Worm (Caenorhabditis elegans) whole organism, L1 larva: Measurements from ENCODE around the gene clec-38.
A peak's percentile ranks its signal among the peaks of the same experiment; 100 is the strongest.

ENCODE experiments used
- C16A3.4 ChIP-seq: fragments of 150-350 bp; optimal IDR thresholded peaks from 2 replicates; lab custom pipeline; 2014; ENCODE audit warnings: missing biosample characterization, missing genetic modification characterization
- C34B4.2 ChIP-seq: sonication (generic microtip); optimal IDR thresholded peaks from 2 replicates; lab custom pipeline; 2017; ENCODE audit warnings: mild to moderate bottlenecking, missing genetic modification characterization, missing compliant biosample characterization
- alr-1 ChIP-seq: fragments of 200-800 bp; sonication (Bioruptor generic); optimal IDR thresholded peaks from 2 replicates; lab custom pipeline; 2018; ENCODE audit warnings: borderline replicate concordance, mild to moderate bottlenecking, missing genetic modification characterization, missing compliant biosample characterization
- aly-2 ChIP-seq: fragments of 150-350 bp; optimal IDR thresholded peaks from 2 replicates; lab custom pipeline; 2014; ENCODE audit warnings: missing biosample characterization, missing genetic modification characterization
- blmp-1 ChIP-seq: fragments of 150-350 bp; optimal IDR thresholded peaks from 2 replicates; lab custom pipeline; 2014; ENCODE audit warnings: missing biosample characterization, missing genetic modification characterization
- ceh-8 ChIP-seq: fragments of 200-800 bp; sonication (Bioruptor generic); optimal IDR thresholded peaks from 2 replicates; lab custom pipeline; 2018; ENCODE audit warnings: mild to moderate bottlenecking, missing genetic modification characterization, moderate library complexity, missing compliant biosample characterization
- ces-1 ChIP-seq: fragments of 150-350 bp; optimal IDR thresholded peaks from 2 replicates; lab custom pipeline; 2014; ENCODE audit warnings: missing biosample characterization, missing genetic modification reagents, missing genetic modification characterization
- dpl-1 ChIP-seq, 3 experiments: fragments of 150-350 bp in 2 of 3; sonication (generic microtip) in 1 of 3; optimal IDR thresholded peaks; 2 replicates each; lab custom pipeline; 2014 to 2017; ENCODE audit warnings: missing biosample characterization in 3 of 3, missing genetic modification characterization in 3 of 3, missing genetic modification reagents in 3 of 3
- dsc-1 ChIP-seq: sonication (generic microtip); optimal IDR thresholded peaks from 2 replicates; lab custom pipeline; 2016; ENCODE audit warnings: mild to moderate bottlenecking, missing genetic modification characterization, missing compliant biosample characterization
- efl-1 ChIP-seq, 4 experiments: fragments of 150-350 bp; optimal IDR thresholded peaks in 3 of 4; peaks in 1 of 4; 1 replicate in 1 of 4; 2 replicates in 3 of 4; lab custom pipeline; 2014; ENCODE audit warnings: missing biosample characterization in 2 of 4, missing genetic modification characterization in 2 of 4, missing genetic modification reagents in 2 of 4
- efl-3 ChIP-seq: fragments of 200-800 bp; sonication (Bioruptor generic); optimal IDR thresholded peaks from 2 replicates; lab custom pipeline; 2018; ENCODE audit warnings: mild to moderate bottlenecking, missing genetic modification characterization, missing compliant biosample characterization
- elt-3 ChIP-seq, 6 experiments: fragments of 150-350 bp in 1 of 6; sonication (generic microtip); optimal IDR thresholded peaks; 2 replicates each; lab custom pipeline; 2017 to 2018; ENCODE audit warnings: missing biosample characterization in 6 of 6, missing genetic modification characterization in 6 of 6, inconsistent platforms in 1 of 6
- fkh-10 ChIP-seq: sonication (generic microtip); optimal IDR thresholded peaks from 2 replicates; lab custom pipeline; 2017; ENCODE audit warnings: missing biosample characterization, missing genetic modification reagents, missing genetic modification characterization
- fkh-8 ChIP-seq: sonication (generic microtip); optimal IDR thresholded peaks from 2 replicates; lab custom pipeline; 2016; ENCODE audit warnings: mild to moderate bottlenecking, missing genetic modification characterization, missing compliant biosample characterization
- grh-1 ChIP-seq: fragments of 200-800 bp; sonication (Bioruptor generic); IDR thresholded peaks from 2 replicates; pipeline ENCODE4 v1.3.6; 2022; ENCODE audit warnings: missing genetic modification reagents, missing genetic modification characterization, missing compliant biosample characterization
- irx-1 ChIP-seq: sonication (generic microtip); optimal IDR thresholded peaks from 2 replicates; lab custom pipeline; 2016; ENCODE audit warnings: missing genetic modification characterization, missing compliant biosample characterization
- lin-14 ChIP-seq: fragments of 200-800 bp; sonication (Bioruptor generic); optimal IDR thresholded peaks from 2 replicates; lab custom pipeline; 2018; ENCODE audit warnings: mild to moderate bottlenecking, missing genetic modification characterization, moderate library complexity, missing compliant biosample characterization
- lin-39 ChIP-seq: fragments of 150-350 bp; optimal IDR thresholded peaks from 2 replicates; lab custom pipeline; 2014; ENCODE audit warnings: missing biosample characterization, missing genetic modification reagents, missing genetic modification characterization
- lir-3 ChIP-seq: sonication (generic microtip); optimal IDR thresholded peaks from 2 replicates; lab custom pipeline; 2016; ENCODE audit warnings: mild to moderate bottlenecking, missing genetic modification characterization, moderate library complexity, missing compliant biosample characterization; ENCODE audit not compliant: poor library complexity
- lsy-2 ChIP-seq, 2 experiments: fragments of 150-350 bp; optimal IDR thresholded peaks; 2 replicates each; lab custom pipeline; 2014; ENCODE audit warnings: missing biosample characterization in 2 of 2, missing genetic modification characterization in 2 of 2
- mef-2 ChIP-seq: fragments of 150-350 bp; optimal IDR thresholded peaks from 2 replicates; lab custom pipeline; 2014; ENCODE audit warnings: missing biosample characterization, missing genetic modification characterization
- mep-1 ChIP-seq: fragments of 150-350 bp; optimal IDR thresholded peaks from 2 replicates; lab custom pipeline; 2014; ENCODE audit warnings: missing biosample characterization, missing genetic modification characterization
- nhr-12 ChIP-seq: sonication (generic microtip); optimal IDR thresholded peaks from 2 replicates; lab custom pipeline; 2017; ENCODE audit warnings: missing biosample characterization, missing genetic modification characterization
- nhr-19 ChIP-seq: fragments of 200-800 bp; sonication (Bioruptor generic); conservative IDR thresholded peaks from 2 replicates; pipeline ENCODE4 v1.3.6; 2022; ENCODE audit warnings: missing genetic modification characterization, missing compliant biosample characterization
- nhr-20 ChIP-seq: sonication (generic microtip); optimal IDR thresholded peaks from 2 replicates; lab custom pipeline; 2016; ENCODE audit warnings: mild to moderate bottlenecking, missing genetic modification characterization, missing compliant biosample characterization
- nhr-71 ChIP-seq: sonication (generic microtip); optimal IDR thresholded peaks from 2 replicates; lab custom pipeline; 2016; ENCODE audit warnings: mild to moderate bottlenecking, missing genetic modification characterization, moderate library complexity, missing compliant biosample characterization
- nhr-85 ChIP-seq: sonication (generic microtip); peaks from one replicate; lab custom pipeline; 2016; ENCODE audit warnings: missing genetic modification characterization, inconsistent platforms, missing compliant biosample characterization
- nhr-90 ChIP-seq: sonication (generic microtip); optimal IDR thresholded peaks from 2 replicates; lab custom pipeline; 2016; ENCODE audit warnings: mild to moderate bottlenecking, missing genetic modification characterization, missing compliant biosample characterization; ENCODE audit not compliant: poor library complexity
- pqm-1 ChIP-seq: sonication (generic microtip); optimal IDR thresholded peaks from 3 replicates; lab custom pipeline; 2017; ENCODE audit warnings: missing biosample characterization, missing genetic modification characterization
- rnt-1 ChIP-seq: sonication (generic microtip); optimal IDR thresholded peaks from 2 replicates; lab custom pipeline; 2016; ENCODE audit warnings: mild to moderate bottlenecking, missing genetic modification characterization, moderate library complexity, missing compliant biosample characterization
- snu-23 ChIP-seq: sonication (generic microtip); optimal IDR thresholded peaks from 2 replicates; lab custom pipeline; 2016; ENCODE audit warnings: missing genetic modification characterization, missing compliant biosample characterization
- swsn-7 ChIP-seq: sonication (generic microtip); optimal IDR thresholded peaks from 2 replicates; lab custom pipeline; 2016; ENCODE audit warnings: missing genetic modification characterization, missing compliant biosample characterization
- tbx-2 ChIP-seq: sonication (generic microtip); optimal IDR thresholded peaks from 2 replicates; lab custom pipeline; 2016; ENCODE audit warnings: missing genetic modification characterization, missing compliant biosample characterization
- tlp-1 ChIP-seq: fragments of 150-350 bp; optimal IDR thresholded peaks from 2 replicates; lab custom pipeline; 2014; ENCODE audit warnings: missing biosample characterization, missing genetic modification characterization
- unc-130 ChIP-seq: fragments of 150-350 bp; optimal IDR thresholded peaks from 2 replicates; lab custom pipeline; 2017; ENCODE audit warnings: missing biosample characterization, missing genetic modification characterization, inconsistent platforms
- unc-30 ChIP-seq: sonication (generic microtip); optimal IDR thresholded peaks from 2 replicates; lab custom pipeline; 2017; ENCODE audit warnings: missing biosample characterization, missing genetic modification characterization
- unc-62 ChIP-seq: fragments of 150-350 bp; optimal IDR thresholded peaks from 2 replicates; lab custom pipeline; 2014; ENCODE audit warnings: missing biosample characterization, missing genetic modification reagents, missing genetic modification characterization
- zag-1 ChIP-seq: fragments of 150-350 bp; optimal IDR thresholded peaks from 2 replicates; lab custom pipeline; 2014; ENCODE audit warnings: missing biosample characterization, missing genetic modification characterization
- ztf-4 ChIP-seq: fragments of 150-350 bp; optimal IDR thresholded peaks from 2 replicates; lab custom pipeline; 2014; ENCODE audit warnings: missing biosample characterization, missing genetic modification characterization

Gene clec-38

DNA sequence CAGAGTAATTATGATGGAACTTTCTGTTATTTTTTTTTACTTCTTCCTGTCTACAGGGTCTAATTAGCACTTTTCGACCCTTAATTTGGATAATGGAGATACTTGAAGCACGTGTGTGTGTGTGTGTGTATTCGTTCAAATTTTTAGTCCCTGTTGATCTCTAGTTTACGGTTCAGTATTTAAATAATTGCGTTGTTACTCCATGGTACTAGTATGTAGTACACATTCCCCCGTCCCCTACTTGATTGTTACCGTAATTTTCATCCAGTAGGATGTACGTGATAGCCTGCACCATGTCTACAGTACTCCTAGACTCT, 43.8 kb upstream of the clec-38 start:
- TF ChIP-seq unc-62 (GFP tag; lab: Kevin White, UChicago) (no peak), irx-1 (tag; lab: Kevin White, UChicago) (no peak), alr-1 (tag; lab: Kevin White, UChicago) (no peak), unc-30 (no peak), fkh-10 (GFP tag; lab: Kevin White, UChicago) (no peak), pqm-1 (tag; lab: Kevin White, UChicago) (no peak), zag-1 (no peak), grh-1 (GFP tag; lab: Robert Waterston, UW) (no peak), mep-1 (no peak), efl-3 (GFP tag; lab: Kevin White, UChicago) (no peak)

DNA sequence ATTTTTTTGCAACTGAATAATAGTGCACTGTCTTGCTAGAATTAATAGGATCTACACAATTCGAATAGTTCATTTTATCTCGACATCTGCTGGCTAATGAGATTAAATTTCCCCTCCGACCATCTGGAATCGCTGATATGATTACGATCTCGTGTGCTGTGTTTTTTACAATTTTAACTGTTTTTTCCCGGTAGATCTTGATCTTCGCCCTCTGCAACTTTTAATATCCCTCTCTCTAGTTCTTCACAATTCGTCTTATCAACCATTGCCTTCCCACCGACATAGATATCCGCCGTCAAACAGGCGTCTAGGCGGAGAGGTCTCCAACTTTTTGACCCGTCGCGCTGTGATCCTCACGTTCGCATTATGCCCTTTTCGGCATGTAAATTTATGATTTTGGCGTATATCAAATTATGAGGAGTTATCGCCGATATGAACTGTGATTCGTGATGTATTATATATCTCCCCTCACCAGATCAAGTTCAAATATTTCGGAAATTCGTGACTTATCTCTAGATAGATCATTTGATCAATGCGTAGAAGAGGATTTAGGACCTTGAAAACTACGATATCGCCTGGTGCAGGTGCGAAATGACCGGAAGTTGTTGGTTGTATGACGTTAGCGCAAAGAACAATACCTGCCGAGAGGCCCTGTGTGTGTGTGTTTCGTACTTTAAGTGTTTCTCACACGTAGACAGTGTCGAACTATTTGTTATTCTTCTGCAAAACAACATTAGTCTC, 43.3 kb upstream of the clec-38 start:
- peak in 5 of 6 experiments; percentile 11 to 70 (median 59) for TF ChIP-seq elt-3 (tag; optimal IDR thresholded peaks at IDR 0.05; lab: Kevin White, UChicago)
- no peak for TF ChIP-seq fkh-10 (GFP tag; lab: Kevin White, UChicago)
- peak; percentile 77 for TF ChIP-seq nhr-20
- TF ChIP-seq nhr-19: peak; percentile 45; the same call in 1 of the 2 replicates
- no peak for TF ChIP-seq swsn-7 (tag; lab: Kevin White, UChicago)
- no peak for TF ChIP-seq nhr-12
- TF ChIP-seq tbx-2 (tag; lab: Kevin White, UChicago): peak; percentile 4
- peak; percentile 8 for TF ChIP-seq unc-130 (tag; lab: Kevin White, UChicago)
- peak; percentile 95 for TF ChIP-seq nhr-85 (tag; lab: Kevin White, UChicago)
- TF ChIP-seq snu-23 (GFP tag; lab: Kevin White, UChicago): peak; percentile 32
- peak; percentile 67 for TF ChIP-seq nhr-71
- peak in 1 of 2 experiments; percentile 26 for TF ChIP-seq lsy-2 (tag; optimal IDR thresholded peaks at IDR 0.05; lab: Kevin White, UChicago)
- TF ChIP-seq blmp-1 (tag; lab: Kevin White, UChicago): peak; percentile 53
- no peak for TF ChIP-seq unc-30
- peak; percentile 43 for TF ChIP-seq nhr-90 (tag; lab: Kevin White, UChicago)
- peak; percentile 79 for TF ChIP-seq lin-14 (GFP tag; lab: Kevin White, UChicago)
- TF ChIP-seq C16A3.4 (tag; lab: Kevin White, UChicago): no peak
- no peak for TF ChIP-seq efl-1 (optimal IDR thresholded peaks at IDR 0.05; lab: Kevin White, UChicago)
- peak in 1 of 2 experiments; percentile 23 for TF ChIP-seq efl-1 (GFP tag; optimal IDR thresholded peaks at IDR 0.05 in 1 of 2; lab: Kevin White, UChicago)

DNA sequence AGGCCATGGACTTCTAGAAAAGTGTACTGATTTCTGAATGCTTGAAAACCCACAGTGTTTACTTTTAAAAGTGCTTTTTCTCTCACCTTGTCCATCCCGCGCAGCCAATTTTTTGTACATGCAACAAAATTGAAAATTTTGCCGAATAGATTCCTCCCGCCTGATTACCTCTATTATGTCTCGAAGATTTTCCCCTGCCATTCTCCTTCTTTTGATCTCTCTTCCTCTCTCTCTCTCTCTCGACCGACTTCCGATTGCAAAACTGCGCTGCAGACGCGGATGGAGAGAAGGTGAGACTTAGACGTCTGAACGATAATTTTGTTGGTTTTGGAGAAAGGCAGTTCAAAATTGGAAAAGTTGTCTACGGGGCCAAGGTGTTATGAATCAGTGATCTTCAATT, 39.0 kb upstream of the clec-38 start:
- TF ChIP-seq grh-1 (GFP tag; lab: Robert Waterston, UW): no peak
- TF ChIP-seq mep-1: peak; percentile 45
- TF ChIP-seq lin-14 (GFP tag; lab: Kevin White, UChicago): peak; percentile 52
- peak; percentile 91 for TF ChIP-seq blmp-1 (tag; lab: Kevin White, UChicago)
- peak in 1 of 6 experiments; percentile 37 for TF ChIP-seq elt-3 (tag; optimal IDR thresholded peaks at IDR 0.05; lab: Kevin White, UChicago)
- peak; percentile 53 for TF ChIP-seq nhr-85 (tag; lab: Kevin White, UChicago)
- no peak for TF ChIP-seq zag-1

DNA sequence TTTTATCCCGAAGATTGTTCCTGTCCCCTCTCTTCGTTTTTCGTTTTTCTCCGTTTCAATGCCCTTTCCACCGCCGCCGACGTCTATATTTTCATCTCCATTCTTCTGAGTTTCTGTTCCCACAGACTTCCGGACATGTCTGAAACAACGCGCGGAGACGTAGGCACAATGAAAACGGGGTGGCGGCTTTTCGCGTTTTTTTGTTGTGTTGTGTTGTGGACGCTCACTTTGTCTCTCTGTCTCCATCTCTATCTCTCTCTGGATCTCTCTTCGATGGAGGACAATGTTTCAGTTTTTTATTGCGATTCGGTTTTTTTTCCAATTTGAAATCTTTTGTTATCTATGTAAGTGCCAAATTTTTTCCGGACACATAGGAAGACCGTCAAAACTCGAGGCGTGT, 24.5 kb upstream of the clec-38 start:
- no peak for TF ChIP-seq rnt-1 (tag; lab: Kevin White, UChicago)
- no peak for TF ChIP-seq nhr-12
- peak; percentile 13 for TF ChIP-seq lin-14 (GFP tag; lab: Kevin White, UChicago)

DNA sequence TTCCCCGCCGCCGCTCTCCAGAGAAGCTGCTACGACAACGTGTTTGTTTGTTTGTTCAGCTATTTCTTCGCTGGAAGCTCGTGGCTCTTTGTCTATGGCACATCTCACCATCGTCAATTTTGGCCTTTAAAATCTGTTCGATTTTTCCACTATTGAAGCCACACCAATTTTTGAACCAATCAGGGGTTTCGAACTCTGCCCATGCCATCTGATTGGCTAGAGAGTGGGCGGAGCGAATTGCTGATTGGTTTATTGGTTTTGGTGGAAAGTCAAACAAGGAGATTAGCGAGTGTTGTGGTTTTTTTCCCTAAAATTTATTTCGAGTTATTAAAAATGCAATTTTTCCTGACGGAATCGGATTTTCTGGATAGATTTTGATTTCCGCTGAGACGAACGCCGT, 20.7 kb upstream of the clec-38 start:
- TF ChIP-seq dsc-1 (tag; lab: Kevin White, UChicago) (no peak), C34B4.2 (no peak), fkh-8 (tag; lab: Kevin White, UChicago) (no peak), rnt-1 (tag; lab: Kevin White, UChicago) (no peak), blmp-1 (tag; lab: Kevin White, UChicago) (no peak), nhr-20 (no peak), aly-2 (tag; lab: Kevin White, UChicago) (no peak), mef-2 (no peak), nhr-19 (no peak), lin-14 (GFP tag; lab: Kevin White, UChicago) (no peak), dpl-1 (GFP tag; optimal IDR thresholded peaks at IDR 0.05; lab: Kevin White, UChicago) (no peak), ceh-8 (GFP tag; lab: Kevin White, UChicago) (no peak), lin-39 (tag; lab: Kevin White, UChicago) (no peak), lir-3 (tag; lab: Kevin White, UChicago) (no peak), ces-1 (GFP tag; lab: Kevin White, UChicago) (no peak), nhr-12 (no peak), lsy-2 (tag; optimal IDR thresholded peaks at IDR 0.05; lab: Kevin White, UChicago) (no peak), ztf-4 (no peak), tlp-1 (no peak)
